Fruit fly (Drosophila melanogaster) whole organism, embryonic: ENCODE results near the gene CG12998.
A peak's percentile ranks its signal among the peaks of the same experiment; 100 is the strongest.

ENCODE experiments used
- Antp ChIP-seq: fragments of 200-800 bp; sonication (Bioruptor generic); optimal IDR thresholded peaks from 3 replicates; lab custom pipeline; 2016; ENCODE audit warnings: missing biosample characterization, missing genetic modification characterization
- Bdp1 ChIP-seq: fragments of 200-800 bp; sonication (Bioruptor generic); optimal IDR thresholded peaks from 3 replicates; lab custom pipeline; 2016; ENCODE audit warnings: missing biosample characterization, missing genetic modification characterization
- CG11093 ChIP-seq: fragments of 200-800 bp; sonication (Bioruptor generic); IDR thresholded peaks from 3 replicates; pipeline ENCODE4 v1.3.6; 2022; ENCODE audit warnings: missing biosample characterization, missing genetic modification characterization
- CG11247 ChIP-seq: fragments of 200-800 bp; sonication (Bioruptor generic); IDR thresholded peaks from 2 replicates; pipeline ENCODE4 v1.3.6; 2022; ENCODE audit warnings: missing biosample characterization, missing genetic modification characterization
- CG1602 ChIP-seq: fragments of 200-800 bp; sonication (Bioruptor generic); optimal IDR thresholded peaks from 3 replicates; lab custom pipeline; 2016; ENCODE audit warnings: missing biosample characterization, missing genetic modification characterization
- CG18476 ChIP-seq: fragments of 200-800 bp; sonication (Bioruptor generic); optimal IDR thresholded peaks from 2 replicates; lab custom pipeline; 2016; ENCODE audit warnings: missing biosample characterization, mild to moderate bottlenecking, missing genetic modification characterization
- CG18764 ChIP-seq: fragments of 200-800 bp; sonication (Bioruptor generic); optimal IDR thresholded peaks from 3 replicates; lab custom pipeline; 2016; ENCODE audit warnings: missing biosample characterization, missing genetic modification characterization
- CG2116 ChIP-seq: fragments of 200-800 bp; sonication (Bioruptor generic); optimal IDR thresholded peaks from 3 replicates; lab custom pipeline; 2018; ENCODE audit warnings: missing biosample characterization, mild to moderate bottlenecking, missing genetic modification characterization
- CG30020 ChIP-seq: fragments of 200-800 bp; optimal IDR thresholded peaks from 2 replicates; lab custom pipeline; 2019; ENCODE audit warnings: missing biosample characterization, mild to moderate bottlenecking, missing genetic modification characterization, moderate library complexity
- CG31365 ChIP-seq: fragments of 200-800 bp; sonication (Bioruptor generic); optimal IDR thresholded peaks from 2 replicates; lab custom pipeline; 2018; ENCODE audit warnings: missing biosample characterization, mild to moderate bottlenecking, missing genetic modification characterization
- CG33557 ChIP-seq: fragments of 200-800 bp; sonication (Bioruptor generic); optimal IDR thresholded peaks from 2 replicates; lab custom pipeline; 2019; ENCODE audit warnings: missing biosample characterization, mild to moderate bottlenecking, missing genetic modification characterization, moderate library complexity
- CG42726 ChIP-seq: fragments of 200-800 bp; sonication (Bioruptor generic); IDR thresholded peaks from 2 replicates; pipeline ENCODE4 v1.3.6; 2022; ENCODE audit warnings: missing biosample characterization, missing genetic modification characterization; ENCODE audit not compliant: partially characterized antibody
- CG4360 ChIP-seq: fragments of 200-800 bp; sonication (Bioruptor generic); IDR thresholded peaks from 2 replicates; pipeline ENCODE4 v1.3.6; 2022; ENCODE audit warnings: missing biosample characterization, missing genetic modification characterization
- CG4707 ChIP-seq: fragments of 200-800 bp; sonication (Bioruptor generic); optimal IDR thresholded peaks from 2 replicates; lab custom pipeline; 2018; ENCODE audit warnings: missing biosample characterization, mild to moderate bottlenecking, missing genetic modification characterization, moderate library complexity
- CG4730 ChIP-seq: fragments of 200-800 bp; sonication (Bioruptor generic); IDR thresholded peaks from 2 replicates; pipeline ENCODE4 v1.3.6; 2022; ENCODE audit warnings: missing biosample characterization, missing genetic modification characterization
- CG6683 ChIP-seq: fragments of 200-800 bp; sonication (Bioruptor generic); optimal IDR thresholded peaks from 2 replicates; lab custom pipeline; 2017; ENCODE audit warnings: missing biosample characterization, mild to moderate bottlenecking, missing genetic modification characterization, missing genetic modification reagents
- CG6765 ChIP-seq: fragments of 200-800 bp; sonication (Bioruptor generic); optimal IDR thresholded peaks from 3 replicates; lab custom pipeline; 2017; ENCODE audit warnings: missing biosample characterization, mild to moderate bottlenecking, missing genetic modification characterization
- CG7987 ChIP-seq: fragments of 200-800 bp; sonication (Bioruptor generic); optimal IDR thresholded peaks from 2 replicates; lab custom pipeline; 2018; ENCODE audit warnings: missing biosample characterization, mild to moderate bottlenecking, missing genetic modification characterization, moderate library complexity
- CG9609 ChIP-seq: fragments of 200-800 bp; sonication (Bioruptor generic); optimal IDR thresholded peaks from 3 replicates; lab custom pipeline; 2016; ENCODE audit warnings: missing biosample characterization, missing genetic modification characterization
- D19B ChIP-seq: fragments of 200-800 bp; sonication (Bioruptor generic); optimal IDR thresholded peaks from 2 replicates; lab custom pipeline; 2017; ENCODE audit warnings: missing biosample characterization, mild to moderate bottlenecking, missing genetic modification characterization
- Dad ChIP-seq: fragments of 200-800 bp; sonication (Bioruptor generic); optimal IDR thresholded peaks from 3 replicates; lab custom pipeline; 2016; ENCODE audit warnings: missing biosample characterization, missing genetic modification characterization
- ERR ChIP-seq: fragments of 200-800 bp; sonication (Bioruptor generic); optimal IDR thresholded peaks from 2 replicates; lab custom pipeline; 2016; ENCODE audit warnings: missing biosample characterization, missing genetic modification characterization
- Fer2 ChIP-seq: fragments of 200-800 bp; sonication (Bioruptor generic); optimal IDR thresholded peaks from 2 replicates; lab custom pipeline; 2018; ENCODE audit warnings: missing biosample characterization, mild to moderate bottlenecking, missing genetic modification characterization, moderate library complexity
- Gug ChIP-seq: fragments of 200-800 bp; sonication (Bioruptor generic); IDR thresholded peaks from 4 replicates; pipeline ENCODE4 v1.3.6; 2022; ENCODE audit warnings: missing biosample characterization, missing genetic modification characterization
- HHEX ChIP-seq: fragments of 200-800 bp; sonication (Bioruptor generic); optimal IDR thresholded peaks from 3 replicates; lab custom pipeline; 2017; ENCODE audit warnings: missing biosample characterization, mild to moderate bottlenecking, missing genetic modification characterization, missing genetic modification reagents
- HLH3B ChIP-seq: fragments of 200-800 bp; sonication (Bioruptor generic); IDR thresholded peaks from 2 replicates; pipeline ENCODE4 v1.3.6; 2022; ENCODE audit warnings: missing biosample characterization, missing genetic modification characterization
- HLH4C ChIP-seq: fragments of 200-800 bp; sonication (Bioruptor generic); IDR thresholded peaks from 3 replicates; pipeline ENCODE4 v1.3.6; 2022; ENCODE audit warnings: missing biosample characterization, missing genetic modification characterization; ENCODE audit not compliant: partially characterized antibody
- HLH54F ChIP-seq: fragments of 200-800 bp; sonication (Bioruptor generic); optimal IDR thresholded peaks from 3 replicates; lab custom pipeline; 2016; ENCODE audit warnings: missing biosample characterization, missing genetic modification characterization
- Jarid2 ChIP-seq: fragments of 200-800 bp; sonication (Bioruptor generic); optimal IDR thresholded peaks from 3 replicates; lab custom pipeline; 2017; ENCODE audit warnings: mild to moderate bottlenecking, missing biosample characterization, missing genetic modification reagents, missing genetic modification characterization
- Max ChIP-seq: fragments of 200-800 bp; sonication (Bioruptor generic); optimal IDR thresholded peaks from 2 replicates; lab custom pipeline; 2016; ENCODE audit warnings: missing biosample characterization, mild to moderate bottlenecking, missing genetic modification characterization
- Sin3A ChIP-seq: fragments of >200 bp; optimal IDR thresholded peaks from 2 replicates; lab custom pipeline; 2018
- ab ChIP-seq: fragments of 200-800 bp; sonication (Bioruptor generic); optimal IDR thresholded peaks from 2 replicates; lab custom pipeline; 2016; ENCODE audit warnings: missing biosample characterization, missing genetic modification characterization
- az2 ChIP-seq: fragments of 200-800 bp; sonication (Bioruptor generic); optimal IDR thresholded peaks from 3 replicates; lab custom pipeline; 2016; ENCODE audit warnings: missing biosample characterization, missing genetic modification characterization
- bsh ChIP-seq, 2 experiments: fragments of 200-800 bp; sonication (Bioruptor generic); optimal IDR thresholded peaks; 2 replicates each; lab custom pipeline; 2017 to 2018; ENCODE audit warnings: mild to moderate bottlenecking in 2 of 2, missing biosample characterization in 2 of 2, missing genetic modification characterization in 2 of 2, moderate library complexity in 1 of 2
- cas ChIP-seq: fragments of 200-800 bp; sonication (Bioruptor generic); IDR thresholded peaks from 2 replicates; pipeline ENCODE4 v1.3.6; 2022; ENCODE audit warnings: missing biosample characterization, missing genetic modification characterization
- ci ChIP-seq: fragments of 200-800 bp; sonication (Bioruptor generic); IDR thresholded peaks from 3 replicates; pipeline ENCODE4 v1.3.6; 2022; ENCODE audit warnings: missing biosample characterization, missing genetic modification characterization
- dan ChIP-seq: fragments of 200-800 bp; sonication (Bioruptor generic); IDR thresholded peaks from 2 replicates; pipeline ENCODE4 v1.3.6; 2022; ENCODE audit warnings: missing biosample characterization, missing genetic modification characterization
- fd102C ChIP-seq: fragments of 200-800 bp; sonication (Bioruptor generic); optimal IDR thresholded peaks from 2 replicates; lab custom pipeline; 2018; ENCODE audit warnings: missing biosample characterization, mild to moderate bottlenecking, missing genetic modification characterization, moderate library complexity
- fd96Cb ChIP-seq: fragments of 200-800 bp; sonication (Bioruptor generic); optimal IDR thresholded peaks from 2 replicates; lab custom pipeline; 2018; ENCODE audit warnings: missing biosample characterization, mild to moderate bottlenecking, missing genetic modification characterization, moderate library complexity
- ftz-f1 ChIP-seq: fragments of 200-800 bp; sonication (Bioruptor generic); optimal IDR thresholded peaks from 2 replicates; lab custom pipeline; 2016; ENCODE audit warnings: missing biosample characterization, missing genetic modification characterization
- grau ChIP-seq: fragments of 200-800 bp; optimal IDR thresholded peaks from 3 replicates; lab custom pipeline; 2019; ENCODE audit warnings: missing biosample characterization, mild to moderate bottlenecking, missing genetic modification characterization, moderate library complexity
- gro ChIP-seq: fragments of 200-800 bp; sonication (Bioruptor generic); optimal IDR thresholded peaks from 2 replicates; lab custom pipeline; 2016; ENCODE audit warnings: missing biosample characterization, missing genetic modification characterization
- gsb ChIP-seq: fragments of 200-800 bp; sonication (Bioruptor generic); IDR thresholded peaks from 2 replicates; pipeline ENCODE4 v1.3.6; 2022; ENCODE audit warnings: missing biosample characterization, missing genetic modification characterization
- inv ChIP-seq: fragments of 200-800 bp; sonication (Bioruptor generic); IDR thresholded peaks from 2 replicates; pipeline ENCODE4 v1.3.6; 2022; ENCODE audit warnings: missing biosample characterization, missing genetic modification characterization; ENCODE audit not compliant: partially characterized antibody
- kay ChIP-seq: fragments of 200-800 bp; sonication (Bioruptor generic); optimal IDR thresholded peaks from 2 replicates; lab custom pipeline; 2016; ENCODE audit warnings: missing biosample characterization, missing genetic modification characterization
- klu ChIP-seq: fragments of 200-800 bp; sonication (Bioruptor generic); IDR thresholded peaks from 2 replicates; pipeline ENCODE4 v1.3.6; 2022; ENCODE audit warnings: missing biosample characterization, missing genetic modification characterization
- pb ChIP-seq: fragments of 200-800 bp; sonication (Bioruptor generic); optimal IDR thresholded peaks from 3 replicates; lab custom pipeline; 2016; ENCODE audit warnings: missing biosample characterization, missing genetic modification characterization
- repo ChIP-seq: fragments of 200-800 bp; sonication (Bioruptor generic); optimal IDR thresholded peaks from 2 replicates; lab custom pipeline; 2016; ENCODE audit warnings: missing biosample characterization, missing genetic modification characterization
- sens-2 ChIP-seq: fragments of 200-800 bp; sonication (Bioruptor generic); IDR thresholded peaks from 2 replicates; pipeline ENCODE4 v1.3.6; 2022; ENCODE audit warnings: missing biosample characterization, missing genetic modification characterization
- sug ChIP-seq: fragments of 200-800 bp; optimal IDR thresholded peaks from 2 replicates; lab custom pipeline; 2019; ENCODE audit warnings: missing biosample characterization, mild to moderate bottlenecking, missing genetic modification characterization, moderate library complexity
- zen ChIP-seq: fragments of 200-800 bp; sonication (Bioruptor generic); optimal IDR thresholded peaks from 3 replicates; lab custom pipeline; 2018; ENCODE audit warnings: missing biosample characterization, mild to moderate bottlenecking, missing genetic modification characterization, moderate library complexity

Gene CG12998

DNA sequence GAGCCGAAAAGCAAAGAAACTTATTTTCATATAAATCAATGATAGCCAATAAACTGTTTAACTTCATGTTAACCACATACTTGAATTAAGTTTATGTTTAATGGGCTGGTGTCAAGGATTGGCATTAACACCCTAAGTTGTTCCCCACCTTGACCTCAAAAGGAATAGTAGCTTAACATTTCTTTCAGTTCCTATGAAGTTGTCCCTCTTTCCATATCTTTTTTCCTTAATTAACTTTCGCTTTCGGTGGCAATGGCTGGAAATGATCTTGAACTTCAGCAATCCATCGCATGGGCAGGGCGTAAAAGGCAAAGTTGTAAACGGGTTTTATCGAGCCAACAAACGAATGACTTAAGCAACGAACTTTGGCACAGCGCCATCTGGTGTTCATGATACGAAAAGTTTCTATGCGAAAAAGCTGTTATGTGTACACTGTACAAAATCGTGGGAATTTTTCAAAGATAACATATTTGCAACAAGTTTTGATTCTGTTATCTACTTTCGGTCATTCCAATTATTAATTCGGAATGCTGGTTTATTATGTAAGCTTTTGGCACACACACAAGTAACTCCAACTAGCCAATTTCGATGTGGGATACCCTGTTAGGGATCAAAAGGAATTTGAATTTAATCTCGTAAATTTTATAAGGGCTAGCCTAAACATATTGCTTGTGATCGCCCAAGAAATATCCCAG lies 11.2 kb downstream of the CG12998 start (continued):
- TF ChIP-seq D19B: no peak
- TF ChIP-seq gsb: no peak
- TF ChIP-seq klu: no peak
- peak; percentile 64 for TF ChIP-seq CG11247 (GFP tag; lab: Robert Waterston, UW)
- TF ChIP-seq sens-2 (GFP tag; lab: Robert Waterston, UW): no peak
- no peak for TF ChIP-seq CG11093 (GFP tag; lab: Robert Waterston, UW)
- no peak for TF ChIP-seq sug (tag; lab: Kevin White, UChicago)
- TF ChIP-seq dan (GFP tag; lab: Robert Waterston, UW): no peak
- 0 out of 3 replicates have a peak, but pooled peaks have one; percentile 52 for TF ChIP-seq ci
- no peak for TF ChIP-seq CG9609 (GFP tag; lab: Kevin White, UChicago)
- TF ChIP-seq CG6765 (GFP tag; lab: Kevin White, UChicago): no peak
- TF ChIP-seq Bdp1: no peak
- TF ChIP-seq repo: no peak
- no peak for TF ChIP-seq Sin3A (lab: Kevin White, UChicago)
- no peak for TF ChIP-seq HHEX (GFP tag; lab: Kevin White, UChicago)
- no peak for TF ChIP-seq CG33557 (GFP tag; lab: Kevin White, UChicago)
- no peak for TF ChIP-seq ERR (GFP tag; lab: Kevin White, UChicago)
- TF ChIP-seq HLH54F (GFP tag; lab: Kevin White, UChicago): no peak
- no peak for TF ChIP-seq Max (GFP tag; lab: Kevin White, UChicago)
- TF ChIP-seq CG4360 (GFP tag; lab: Robert Waterston, UW): no peak
- TF ChIP-seq fd102C (GFP tag; lab: Kevin White, UChicago): no peak
- TF ChIP-seq HLH4C (GFP tag; lab: Robert Waterston, UW): no peak
- no peak for TF ChIP-seq zen (tag; lab: Kevin White, UChicago)
- TF ChIP-seq CG18764 (GFP tag; lab: Kevin White, UChicago): no peak
- no peak for TF ChIP-seq CG1602 (GFP tag; lab: Kevin White, UChicago)
- TF ChIP-seq Jarid2 (GFP tag; lab: Kevin White, UChicago): no peak
- TF ChIP-seq Dad (GFP tag; lab: Kevin White, UChicago): no peak
- no peak for TF ChIP-seq Gug (GFP tag; lab: Robert Waterston, UW)
- no peak for TF ChIP-seq inv
- TF ChIP-seq gro (GFP tag; lab: Kevin White, UChicago): no peak
- no peak for TF ChIP-seq fd96Cb (tag; lab: Kevin White, UChicago)
- no peak for TF ChIP-seq kay (GFP tag; lab: Kevin White, UChicago)
- TF ChIP-seq CG30020: no peak
- TF ChIP-seq CG4707 (GFP tag; lab: Kevin White, UChicago): no peak
- TF ChIP-seq ftz-f1: no peak
- TF ChIP-seq CG4730 (GFP tag; lab: Robert Waterston, UW): no peak
- no peak for TF ChIP-seq Fer2 (tag; lab: Kevin White, UChicago)
- peak; percentile 26 for TF ChIP-seq az2 (GFP tag; lab: Kevin White, UChicago)
- TF ChIP-seq CG2116 (GFP tag; lab: Kevin White, UChicago): no peak
- no peak for TF ChIP-seq cas (GFP tag; lab: Robert Waterston, UW)
- peak in 1 of 2 experiments; percentile 35 for TF ChIP-seq bsh (GFP tag; optimal IDR thresholded peaks at IDR 0.05; lab: Kevin White, UChicago)
- no peak for TF ChIP-seq CG31365
- TF ChIP-seq Antp: peak; percentile 42
- no peak for TF ChIP-seq HLH3B
- TF ChIP-seq CG42726 (GFP tag; lab: Robert Waterston, UW): no peak
- TF ChIP-seq pb (GFP tag; lab: Kevin White, UChicago): no peak
- peak; percentile 38 for TF ChIP-seq grau (tag; lab: Kevin White, UChicago)
- TF ChIP-seq CG7987 (GFP tag; lab: Kevin White, UChicago): no peak
- no peak for TF ChIP-seq CG18476
- no peak for TF ChIP-seq CG6683 (GFP tag; lab: Kevin White, UChicago)
- no peak for TF ChIP-seq ab
